Fruit fly (Drosophila melanogaster): Measurements from ENCODE around the gene CG11555.

The CG11555 gene

DNA sequence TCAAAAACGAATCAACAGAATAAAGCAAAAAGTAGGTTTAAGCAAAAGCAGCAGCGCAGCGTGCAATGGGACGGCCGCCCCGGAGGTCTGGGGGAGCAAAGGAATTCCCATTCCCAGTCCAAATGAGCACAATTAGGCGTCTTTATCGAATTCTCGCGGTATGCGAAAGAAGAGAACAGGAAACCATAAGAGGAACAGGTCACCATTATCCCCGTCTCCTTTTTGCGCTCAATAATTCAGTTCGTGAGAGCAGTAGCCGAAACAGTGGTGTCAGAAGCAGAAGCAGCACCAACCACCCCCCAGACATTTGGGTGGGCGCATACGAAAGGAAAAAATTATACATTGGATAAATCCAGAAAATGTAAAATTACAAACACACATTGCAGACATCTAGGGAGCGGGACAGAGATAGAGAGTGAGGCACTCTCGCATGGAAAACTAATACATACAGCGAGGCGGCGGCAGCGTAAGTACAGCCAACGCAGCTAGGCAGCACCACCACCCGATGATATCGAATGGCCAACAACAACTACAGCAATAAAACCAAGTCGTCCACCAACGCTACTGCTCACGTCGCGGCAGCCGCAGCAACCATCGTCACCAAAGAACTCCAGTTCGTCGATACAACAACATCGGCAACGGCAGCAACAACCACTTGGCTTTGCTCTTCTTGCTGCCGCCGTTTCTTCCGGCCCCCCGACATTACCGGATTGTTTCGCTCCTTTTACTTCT lies 49.6 kb upstream of the CG11555 start:
- peak; percentile 83; the same call in 3 of the 4 replicates for TF ChIP-seq chinmo (GFP tag; IDR thresholded peaks at IDR 0.05; ENCODE audit: partially characterized antibody)
- TF ChIP-seq Ssrp (tag; optimal IDR thresholded peaks at IDR 0.05), result no peak
- TF ChIP-seq run (tag; optimal IDR thresholded peaks at IDR 0.05), result no peak
- TF ChIP-seq oc (tag; optimal IDR thresholded peaks at IDR 0.05), result no peak
- TF ChIP-seq gcm (GFP tag; optimal IDR thresholded peaks at IDR 0.05), result no peak
- no peak for TF ChIP-seq gcm2 (GFP tag; optimal IDR thresholded peaks at IDR 0.05)
- TF ChIP-seq CG4282 (GFP tag; optimal IDR thresholded peaks at IDR 0.05), result no peak
- TF ChIP-seq cwo (GFP tag; optimal IDR thresholded peaks at IDR 0.05), result no peak
- no peak for TF ChIP-seq CG7357 (GFP tag; IDR thresholded peaks at IDR 0.05)
- no peak for TF ChIP-seq disco-r (GFP tag; optimal IDR thresholded peaks at IDR 0.05)
- 0 out of 3 replicates have a peak, but pooled peaks have one; percentile 9 for TF ChIP-seq Aef1 (GFP tag; IDR thresholded peaks at IDR 0.05)
- TF ChIP-seq CG3838 (GFP tag; optimal IDR thresholded peaks at IDR 0.05), result no peak
- no peak for TF ChIP-seq CG14667 (GFP tag; IDR thresholded peaks at IDR 0.05)
- TF ChIP-seq CG12236 (GFP tag; optimal IDR thresholded peaks at IDR 0.05), result no peak
- no peak for TF ChIP-seq CG12391 (tag; optimal IDR thresholded peaks at IDR 0.05)
- no peak for TF ChIP-seq NfI (GFP tag; optimal IDR thresholded peaks at IDR 0.05)
- no peak for TF ChIP-seq btn (GFP tag; optimal IDR thresholded peaks at IDR 0.05)
- TF ChIP-seq H2.0 (GFP tag; IDR thresholded peaks at IDR 0.05), result no peak
- no peak for TF ChIP-seq CG2199 (GFP tag; IDR thresholded peaks at IDR 0.05)
- TF ChIP-seq CG34376 (GFP tag; optimal IDR thresholded peaks at IDR 0.05), result no peak
- no peak for TF ChIP-seq tx (GFP tag; optimal IDR thresholded peaks at IDR 0.05)
- TF ChIP-seq CG2875 (GFP tag; optimal IDR thresholded peaks at IDR 0.05), result no peak
- TF ChIP-seq CG12744 (GFP tag; optimal IDR thresholded peaks at IDR 0.05), result no peak
- TF ChIP-seq odd (GFP tag; optimal IDR thresholded peaks at IDR 0.05), result no peak
- no peak for TF ChIP-seq wdn (GFP tag; IDR thresholded peaks at IDR 0.05)
- no peak for TF ChIP-seq insv (GFP tag; optimal IDR thresholded peaks at IDR 0.05)
- no peak for TF ChIP-seq ken (GFP tag; IDR thresholded peaks at IDR 0.05)
- TF ChIP-seq CG7786 (GFP tag; optimal IDR thresholded peaks at IDR 0.05), result no peak
- TF ChIP-seq ATbp (GFP tag; optimal IDR thresholded peaks at IDR 0.05), result no peak
- TF ChIP-seq CG14050 (GFP tag; IDR thresholded peaks at IDR 0.05), result no peak
- no peak for TF ChIP-seq CG1792 (GFP tag; optimal IDR thresholded peaks at IDR 0.05)
- TF ChIP-seq CG4404 (GFP tag; IDR thresholded peaks at IDR 0.05), result no peak
- no peak for TF ChIP-seq Lhr (GFP tag; optimal IDR thresholded peaks at IDR 0.05)
- TF ChIP-seq Sox102F (GFP tag; optimal IDR thresholded peaks at IDR 0.05), result no peak
- TF ChIP-seq ara (GFP tag; IDR thresholded peaks at IDR 0.05), result no peak
- no peak for TF ChIP-seq Sry-β (GFP tag; optimal IDR thresholded peaks at IDR 0.05)
- TF ChIP-seq CG31224 (GFP tag; IDR thresholded peaks at IDR 0.05), result no peak
- TF ChIP-seq zfh1 (GFP tag; IDR thresholded peaks at IDR 0.05), result no peak
- peak; percentile 65 for TF ChIP-seq sd (tag; optimal IDR thresholded peaks at IDR 0.05)
- TF ChIP-seq CG18262 (tag; optimal IDR thresholded peaks at IDR 0.05), result no peak
- TF ChIP-seq BEAF-32 (GFP tag; optimal IDR thresholded peaks at IDR 0.05), result peak; percentile 29
- no peak for TF ChIP-seq tup (GFP tag; optimal IDR thresholded peaks at IDR 0.05)
- no peak for TF ChIP-seq schlank (tag; optimal IDR thresholded peaks at IDR 0.05)
- peak; percentile 88 for TF ChIP-seq nerfin-1 (tag; optimal IDR thresholded peaks at IDR 0.05)
- no peak for TF ChIP-seq fd64A (GFP tag; optimal IDR thresholded peaks at IDR 0.05)
- no peak for TF ChIP-seq Oli (tag; optimal IDR thresholded peaks at IDR 0.05)
- no peak for TF ChIP-seq Awh (GFP tag; IDR thresholded peaks at IDR 0.05)
- TF ChIP-seq ab (GFP tag; optimal IDR thresholded peaks at IDR 0.05), result no peak
- no peak for TF ChIP-seq CG11504 (tag; optimal IDR thresholded peaks at IDR 0.05)
- no peak for TF ChIP-seq ERR (GFP tag; optimal IDR thresholded peaks at IDR 0.05)
